Fruit fly (Drosophila melanogaster): ENCODE measurements around the gene AlkB.

AlkB gene

DNA sequence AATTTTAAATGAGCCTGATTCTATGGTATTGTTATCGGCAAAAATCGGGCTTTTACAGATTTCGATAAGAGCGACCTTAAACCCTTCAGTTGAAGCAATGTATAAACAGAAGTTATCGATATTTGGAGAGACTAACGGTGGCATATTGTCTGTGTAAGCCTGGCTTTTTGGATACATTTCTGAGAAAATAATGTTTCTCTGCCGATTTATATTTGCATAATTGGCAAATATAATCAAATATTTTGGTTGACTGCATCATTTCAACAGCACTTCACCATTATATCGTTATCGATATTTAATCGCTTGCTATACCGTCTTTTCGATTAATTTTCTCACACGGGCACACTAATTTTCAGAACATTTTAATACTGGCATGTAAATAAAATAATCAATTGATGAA is 10.6 kb upstream of the AlkB start, which contains the start of gene CG16952:
Gene CG16952, plus strand, starts transcription at position 341 of the 400 bp plus-strand sequence.
- TF ChIP-seq CG34367 (tag; optimal IDR thresholded peaks at IDR 0.05) (no peak), CG8301 (tag; optimal IDR thresholded peaks at IDR 0.05) (no peak), CG17806 (tag; optimal IDR thresholded peaks at IDR 0.05) (no peak), Snoo (tag; optimal IDR thresholded peaks at IDR 0.05) (no peak), CG10348 (GFP tag; IDR thresholded peaks at IDR 0.05) (no peak), CG14655 (GFP tag; optimal IDR thresholded peaks at IDR 0.05) (no peak), CG9948 (tag; optimal IDR thresholded peaks at IDR 0.05) (no peak), CG15710 (tag; optimal IDR thresholded peaks at IDR 0.05) (no peak), Pif1A (GFP tag; optimal IDR thresholded peaks at IDR 0.05) (no peak), Ets98B (GFP tag; IDR thresholded peaks at IDR 0.05) (no peak), D1 (tag; optimal IDR thresholded peaks at IDR 0.05) (no peak), fd96Ca (GFP tag; IDR thresholded peaks at IDR 0.05) (no peak)

DNA sequence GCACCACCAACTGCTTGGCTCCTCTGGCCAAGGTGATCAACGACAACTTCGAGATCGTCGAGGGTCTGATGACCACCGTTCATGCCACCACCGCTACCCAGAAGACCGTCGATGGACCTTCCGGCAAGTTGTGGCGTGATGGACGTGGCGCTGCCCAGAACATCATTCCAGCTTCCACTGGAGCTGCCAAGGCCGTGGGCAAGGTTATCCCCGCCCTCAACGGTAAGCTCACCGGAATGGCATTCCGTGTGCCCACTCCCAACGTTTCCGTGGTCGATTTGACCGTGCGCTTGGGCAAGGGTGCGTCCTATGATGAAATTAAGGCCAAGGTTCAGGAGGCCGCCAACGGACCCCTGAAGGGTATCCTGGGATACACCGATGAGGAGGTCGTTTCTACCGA is 9.5 kb upstream of the AlkB start:
- TF ChIP-seq Ets98B (GFP tag; IDR thresholded peaks at IDR 0.05) (no peak), Snoo (tag; optimal IDR thresholded peaks at IDR 0.05) (no peak), CG32121 (GFP tag; IDR thresholded peaks at IDR 0.05) (no peak), Pif1A (GFP tag; optimal IDR thresholded peaks at IDR 0.05) (no peak), fd96Ca (GFP tag; IDR thresholded peaks at IDR 0.05) (no peak), CG9948 (tag; optimal IDR thresholded peaks at IDR 0.05) (no peak), rn (GFP tag; IDR thresholded peaks at IDR 0.05) (no peak), CG34367 (tag; optimal IDR thresholded peaks at IDR 0.05) (no peak), CG8301 (tag; optimal IDR thresholded peaks at IDR 0.05) (no peak), CG4496 (GFP tag; IDR thresholded peaks at IDR 0.05) (no peak), EcR (GFP tag; optimal IDR thresholded peaks at IDR 0.05) (no peak), CG17806 (tag; optimal IDR thresholded peaks at IDR 0.05) (no peak), gl (tag; optimal IDR thresholded peaks at IDR 0.05) (no peak), CG12605 (GFP tag; IDR thresholded peaks at IDR 0.05) (no peak), CG8159 (tag; optimal IDR thresholded peaks at IDR 0.05) (no peak), D1 (tag; optimal IDR thresholded peaks at IDR 0.05) (no peak), Pif1B (GFP tag; optimal IDR thresholded peaks at IDR 0.05) (no peak)

DNA sequence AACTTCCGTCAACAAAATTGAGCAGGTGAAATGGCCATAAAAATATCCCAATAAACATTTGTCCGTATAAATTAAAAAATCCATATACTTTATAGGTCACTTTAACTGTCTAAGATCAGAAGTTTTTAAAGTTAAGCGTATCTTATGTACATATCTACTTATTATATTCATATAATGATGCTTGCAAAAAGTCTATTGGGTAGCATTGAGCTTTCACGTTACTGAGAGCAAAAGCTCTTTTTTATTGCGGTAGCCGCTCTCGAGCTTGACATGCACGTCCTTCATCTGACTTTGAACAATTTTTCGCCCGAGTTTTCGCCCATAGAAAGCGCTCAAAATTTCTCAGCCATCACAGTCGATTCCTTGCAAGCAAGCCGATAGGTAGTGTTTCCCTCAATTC is 8.6 kb upstream of the AlkB start, which contains the start of gene Gapdh2:
Gene Gapdh2, plus strand, starts transcription at position 283 of the 400 bp plus-strand sequence.
- TF ChIP-seq CG8159 (tag; optimal IDR thresholded peaks at IDR 0.05), result peak; percentile 100
- TF ChIP-seq Pif1A (GFP tag; optimal IDR thresholded peaks at IDR 0.05), result peak; percentile 99
- peak; percentile 100 for TF ChIP-seq D1 (tag; optimal IDR thresholded peaks at IDR 0.05)
- peak; percentile 100 for TF ChIP-seq Pif1B (GFP tag; optimal IDR thresholded peaks at IDR 0.05)
- peak; percentile 99 for TF ChIP-seq CG14655 (GFP tag; optimal IDR thresholded peaks at IDR 0.05)
- TF ChIP-seq CG34367 (tag; optimal IDR thresholded peaks at IDR 0.05), result peak; percentile 99
- no peak; the same call in 1 of the 2 replicates for TF ChIP-seq CG10348 (GFP tag; IDR thresholded peaks at IDR 0.05)
- TF ChIP-seq rn (GFP tag; IDR thresholded peaks at IDR 0.05), result peak; percentile 97
- TF ChIP-seq CG4496 (GFP tag; IDR thresholded peaks at IDR 0.05), result peak; percentile 100
- peak; percentile 100 for TF ChIP-seq CG17806 (tag; optimal IDR thresholded peaks at IDR 0.05)
- peak; percentile 85 for TF ChIP-seq EcR (GFP tag; optimal IDR thresholded peaks at IDR 0.05)
- TF ChIP-seq Snoo (tag; optimal IDR thresholded peaks at IDR 0.05), result peak; percentile 99
- peak; percentile 99 for TF ChIP-seq CG8301 (tag; optimal IDR thresholded peaks at IDR 0.05)
- peak; percentile 100 for TF ChIP-seq CG32121 (GFP tag; IDR thresholded peaks at IDR 0.05)
- peak; percentile 100 for TF ChIP-seq CG15710 (tag; optimal IDR thresholded peaks at IDR 0.05)
- TF ChIP-seq fd96Ca (GFP tag; IDR thresholded peaks at IDR 0.05), result no peak
- TF ChIP-seq CG12605 (GFP tag; IDR thresholded peaks at IDR 0.05), result peak; percentile 100
- TF ChIP-seq CG13204 (GFP tag; optimal IDR thresholded peaks at IDR 0.05), result peak; percentile 98
- TF ChIP-seq Ets98B (GFP tag; IDR thresholded peaks at IDR 0.05), result peak; percentile 100
- TF ChIP-seq gl (tag; optimal IDR thresholded peaks at IDR 0.05), result peak; percentile 98
- TF ChIP-seq CG9948 (tag; optimal IDR thresholded peaks at IDR 0.05), result peak; percentile 99

DNA sequence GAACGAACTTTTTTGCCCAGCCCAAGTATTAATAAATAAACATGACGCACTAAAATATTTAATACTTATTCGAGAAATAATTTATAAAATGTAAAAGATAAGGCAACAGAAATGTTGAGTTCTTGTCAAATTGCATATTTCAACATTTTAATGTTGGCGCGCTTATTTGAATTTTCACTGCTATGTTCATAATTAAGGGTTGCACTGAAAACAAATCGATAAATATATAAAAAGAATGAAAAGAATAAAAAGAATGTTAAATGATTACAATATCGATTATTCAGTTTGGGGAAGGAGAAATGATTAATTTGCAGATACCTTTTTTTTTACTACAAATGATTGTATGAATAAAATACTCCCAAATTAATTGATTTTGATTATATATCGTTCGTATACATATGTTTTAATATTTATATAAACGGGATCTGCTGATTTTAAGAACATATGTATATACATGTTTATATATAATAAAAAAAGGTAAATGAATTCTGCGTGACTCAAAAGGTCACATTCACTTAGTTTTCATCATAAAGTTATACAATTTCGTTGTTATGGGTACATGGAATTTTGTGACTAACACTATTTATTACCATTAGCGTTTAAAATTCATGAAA is 7.6 kb upstream of the AlkB start:
- TF ChIP-seq rn (GFP tag; IDR thresholded peaks at IDR 0.05), result no peak
- TF ChIP-seq CG9948 (tag; optimal IDR thresholded peaks at IDR 0.05), result no peak
- TF ChIP-seq CG32121 (GFP tag; IDR thresholded peaks at IDR 0.05), result no peak
- TF ChIP-seq Snoo (tag; optimal IDR thresholded peaks at IDR 0.05), result no peak
- no peak for TF ChIP-seq D1 (tag; optimal IDR thresholded peaks at IDR 0.05)
- no peak for TF ChIP-seq Pif1A (GFP tag; optimal IDR thresholded peaks at IDR 0.05)
- no peak for TF ChIP-seq CG15710 (tag; optimal IDR thresholded peaks at IDR 0.05)
- TF ChIP-seq Pif1B (GFP tag; optimal IDR thresholded peaks at IDR 0.05), result no peak
- TF ChIP-seq fd96Ca (GFP tag; IDR thresholded peaks at IDR 0.05), result no peak
- TF ChIP-seq CG14655 (GFP tag; optimal IDR thresholded peaks at IDR 0.05), result no peak
- TF ChIP-seq CG4496 (GFP tag; IDR thresholded peaks at IDR 0.05), result no peak
- no peak for TF ChIP-seq gl (tag; optimal IDR thresholded peaks at IDR 0.05)
- TF ChIP-seq CG12605 (GFP tag; IDR thresholded peaks at IDR 0.05), result no peak
- TF ChIP-seq CG17806 (tag; optimal IDR thresholded peaks at IDR 0.05), result no peak
- TF ChIP-seq CG10348 (GFP tag; IDR thresholded peaks at IDR 0.05), result no peak

DNA sequence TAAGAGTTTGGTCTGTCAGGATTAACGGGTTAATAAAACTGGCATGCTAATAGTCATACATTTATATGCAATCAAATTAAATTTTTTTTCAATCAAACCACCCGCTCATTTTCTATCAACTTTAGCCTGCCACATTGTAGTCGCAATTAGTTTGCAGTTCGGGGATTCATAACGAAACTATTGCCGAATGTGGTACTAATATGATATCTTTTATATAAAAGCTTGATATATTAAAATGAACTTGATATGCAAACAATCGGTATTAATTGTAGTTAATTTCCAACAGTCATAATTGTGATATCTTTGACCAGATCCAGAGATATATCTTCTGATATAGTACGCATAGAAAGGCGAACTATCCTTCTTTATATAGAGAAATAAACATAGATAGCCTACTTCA is 6.7 kb upstream of the AlkB start:
- TF ChIP-seq D1 (tag; optimal IDR thresholded peaks at IDR 0.05) (no peak), Snoo (tag; optimal IDR thresholded peaks at IDR 0.05) (no peak), fd96Ca (GFP tag; IDR thresholded peaks at IDR 0.05) (no peak), CG14655 (GFP tag; optimal IDR thresholded peaks at IDR 0.05) (no peak)

DNA sequence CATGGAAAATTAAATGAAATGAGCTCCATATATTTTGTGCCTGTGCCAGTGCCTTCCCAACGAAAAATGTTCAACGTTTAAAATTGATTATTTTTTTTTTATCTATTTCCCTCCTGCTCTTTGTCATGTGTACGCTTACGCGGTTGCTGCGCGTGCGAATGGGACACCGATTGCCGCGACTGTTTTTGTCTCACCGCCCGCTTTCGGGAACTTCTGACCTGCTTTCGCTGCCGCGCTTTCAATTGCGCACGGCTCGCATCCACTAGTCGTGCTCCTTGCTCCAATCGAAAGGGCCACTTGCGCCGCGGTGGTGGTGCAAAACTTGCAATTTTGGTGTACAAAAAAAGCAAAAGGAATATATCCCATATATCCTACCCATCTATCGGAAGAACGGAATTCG is 1.2 kb upstream of the AlkB start:
- TF ChIP-seq CG14655 (GFP tag; optimal IDR thresholded peaks at IDR 0.05) (peak; percentile 63), Snoo (tag; optimal IDR thresholded peaks at IDR 0.05) (peak; percentile 28), D1 (tag; optimal IDR thresholded peaks at IDR 0.05) (no peak), fd96Ca (GFP tag; IDR thresholded peaks at IDR 0.05) (no peak), gl (tag; optimal IDR thresholded peaks at IDR 0.05) (peak; percentile 49), Pif1B (GFP tag; optimal IDR thresholded peaks at IDR 0.05) (peak; percentile 64), Pif1A (GFP tag; optimal IDR thresholded peaks at IDR 0.05) (peak; percentile 51), CG15710 (tag; optimal IDR thresholded peaks at IDR 0.05) (peak; percentile 58), rn (GFP tag; IDR thresholded peaks at IDR 0.05) (0 out of 2 replicates have a peak, but pooled peaks have one; percentile 42), CG4496 (GFP tag; IDR thresholded peaks at IDR 0.05) (peak; percentile 84), Ets98B (GFP tag; IDR thresholded peaks at IDR 0.05) (peak; percentile 75), EcR (GFP tag; optimal IDR thresholded peaks at IDR 0.05) (peak; percentile 45), CG34367 (tag; optimal IDR thresholded peaks at IDR 0.05) (peak; percentile 60), CG17806 (tag; optimal IDR thresholded peaks at IDR 0.05) (peak; percentile 27), CG8301 (tag; optimal IDR thresholded peaks at IDR 0.05) (peak; percentile 24), CG9948 (tag; optimal IDR thresholded peaks at IDR 0.05) (peak; percentile 24), CG10348 (GFP tag; IDR thresholded peaks at IDR 0.05) (no peak), CG12605 (GFP tag; IDR thresholded peaks at IDR 0.05) (peak; percentile 31; the same call in 1 of the 2 replicates), CG8159 (tag; optimal IDR thresholded peaks at IDR 0.05) (peak; percentile 52), CG32121 (GFP tag; IDR thresholded peaks at IDR 0.05) (peak; percentile 76), CG13204 (GFP tag; optimal IDR thresholded peaks at IDR 0.05) (peak; percentile 59)

Data from whole organism, pupa.